Fruit fly (Drosophila melanogaster): ENCODE data around the gene CG32278.
A peak's percentile ranks its signal among the peaks of the same experiment; 100 is the strongest.

Gene CG32278

dm6 chr3L:3143383-3143962, 25.6 kb upstream of the CG32278 start, which contains the start of the genes CG11537 and Alg2:
CG11537 (minus strand) TSS chr3L:3143457.
Alg2 (plus strand) TSS chr3L:3143808.
- peak; percentile 24 for TF ChIP-seq esn (GFP tag; optimal IDR thresholded peaks at IDR 0.05)
- peak; percentile 64 for TF ChIP-seq svp (GFP tag)
- TF ChIP-seq Sox14 (GFP tag; optimal IDR thresholded peaks at IDR 0.05): peak; percentile 40
- peak; percentile 88 for TF ChIP-seq achi (GFP tag; optimal IDR thresholded peaks at IDR 0.05)
- peak; percentile 31 for TF ChIP-seq CG3919 (GFP tag; optimal IDR thresholded peaks at IDR 0.05)
- TF ChIP-seq fd85E (GFP tag; optimal IDR thresholded peaks at IDR 0.05): no peak
- TF ChIP-seq lz (GFP tag; optimal IDR thresholded peaks at IDR 0.05): no peak
- TF ChIP-seq CG31627 (GFP tag; optimal IDR thresholded peaks at IDR 0.05): peak; percentile 15
- no peak for TF ChIP-seq net (GFP tag; optimal IDR thresholded peaks at IDR 0.05)
- TF ChIP-seq CG9139 (GFP tag; optimal IDR thresholded peaks at IDR 0.05): no peak
- TF ChIP-seq vri (GFP tag; optimal IDR thresholded peaks at IDR 0.05): peak; percentile 16
- TF ChIP-seq Ets96B (tag; optimal IDR thresholded peaks at IDR 0.05): peak; percentile 10
- TF ChIP-seq OdsH (GFP tag; optimal IDR thresholded peaks at IDR 0.05): peak; percentile 34
- TF ChIP-seq acj6 (GFP tag; optimal IDR thresholded peaks at IDR 0.05): no peak
- no peak for TF ChIP-seq spab (GFP tag; optimal IDR thresholded peaks at IDR 0.05)
- TF ChIP-seq salr (GFP tag; optimal IDR thresholded peaks at IDR 0.05): peak in 1 of 2 experiments; percentile 7
- peak; percentile 36 for TF ChIP-seq CG3032 (tag; optimal IDR thresholded peaks at IDR 0.05)
- peak in 1 of 2 experiments; percentile 12 for TF ChIP-seq ss (GFP tag; optimal IDR thresholded peaks at IDR 0.05)
- peak; percentile 11 for TF ChIP-seq CG6792 (GFP tag; optimal IDR thresholded peaks at IDR 0.05)
- TF ChIP-seq CG34406 (GFP tag; optimal IDR thresholded peaks at IDR 0.05): peak; percentile 10

dm6 chr3L:3148125-3149059, 20.7 kb upstream of the CG32278 start, which contains the start of the genes Usp5 and BtbVII:
Usp5 (minus strand) TSS chr3L:3148358.
BtbVII (plus strand) TSS chr3L:3148646.
- no peak for TF ChIP-seq CG10631 (GFP tag; optimal IDR thresholded peaks at IDR 0.05)
- peak; percentile 72 for TF ChIP-seq CG31627 (GFP tag; optimal IDR thresholded peaks at IDR 0.05)
- peak; percentile 29 for TF ChIP-seq CG32006 (GFP tag; optimal IDR thresholded peaks at IDR 0.05)
- TF ChIP-seq fd59A (GFP tag; optimal IDR thresholded peaks at IDR 0.05): peak; percentile 20
- TF ChIP-seq Eip75B (GFP tag; optimal IDR thresholded peaks at IDR 0.05): peak; percentile 62
- 0 out of 3 replicates have a peak, but pooled peaks have one; percentile 10 for TF ChIP-seq eg (GFP tag; IDR thresholded peaks at IDR 0.05)
- no peak for TF ChIP-seq Hr4 (GFP tag; optimal IDR thresholded peaks at IDR 0.05)
- TF ChIP-seq CG16779 (tag; optimal IDR thresholded peaks at IDR 0.05): peak; percentile 17
- TF ChIP-seq Met (GFP tag; optimal IDR thresholded peaks at IDR 0.05): peak; percentile 68
- peak; percentile 18 for TF ChIP-seq CG1621 (tag; optimal IDR thresholded peaks at IDR 0.05)
- TF ChIP-seq cyc (GFP tag; optimal IDR thresholded peaks at IDR 0.05): peak; percentile 31
- peak; percentile 48 for TF ChIP-seq CG6792 (GFP tag; optimal IDR thresholded peaks at IDR 0.05)
- peak; percentile 31 for TF ChIP-seq Ets96B (tag; optimal IDR thresholded peaks at IDR 0.05)
- TF ChIP-seq CG8119 (GFP tag; IDR thresholded peaks at IDR 0.05): peak; percentile 36; the same call in 1 of the 3 replicates
- peak; percentile 60 for TF ChIP-seq Sox14 (GFP tag; optimal IDR thresholded peaks at IDR 0.05)
- peak; percentile 91 for TF ChIP-seq Eip78C (GFP tag)
- TF ChIP-seq net (GFP tag; optimal IDR thresholded peaks at IDR 0.05): peak; percentile 51
- TF ChIP-seq Eip93F (GFP tag; optimal IDR thresholded peaks at IDR 0.05): no peak
- TF ChIP-seq CG6276 (GFP tag; optimal IDR thresholded peaks at IDR 0.05): no peak
- TF ChIP-seq CG15336 (GFP tag; IDR thresholded peaks at IDR 0.05): 0 out of 2 replicates have a peak, but pooled peaks have one; percentile 14
- peak; percentile 6 for TF ChIP-seq spab (GFP tag; optimal IDR thresholded peaks at IDR 0.05)
- peak; percentile 79 for TF ChIP-seq lz (GFP tag; optimal IDR thresholded peaks at IDR 0.05)
- TF ChIP-seq OdsH (GFP tag; optimal IDR thresholded peaks at IDR 0.05): no peak
- no peak for TF ChIP-seq CG4318 (GFP tag; optimal IDR thresholded peaks at IDR 0.05)
- peak; percentile 39 for TF ChIP-seq CG3032 (tag; optimal IDR thresholded peaks at IDR 0.05)
- peak; percentile 55 for TF ChIP-seq CG34406 (GFP tag; optimal IDR thresholded peaks at IDR 0.05)
- peak; percentile 81 for TF ChIP-seq svp (GFP tag)
- peak; percentile 70 for TF ChIP-seq acj6 (GFP tag; optimal IDR thresholded peaks at IDR 0.05)
- TF ChIP-seq esn (GFP tag; optimal IDR thresholded peaks at IDR 0.05): peak; percentile 72
- TF ChIP-seq Sox15 (GFP tag; optimal IDR thresholded peaks at IDR 0.05): peak; percentile 6
- TF ChIP-seq vri (GFP tag; optimal IDR thresholded peaks at IDR 0.05): peak; percentile 19
- TF ChIP-seq CG8632 (GFP tag; optimal IDR thresholded peaks at IDR 0.05): no peak
- peak; percentile 52 for TF ChIP-seq achi (GFP tag; optimal IDR thresholded peaks at IDR 0.05)
- peak; percentile 55 for TF ChIP-seq CG6808 (GFP tag; optimal IDR thresholded peaks at IDR 0.05)
- TF ChIP-seq dsx (GFP tag; optimal IDR thresholded peaks at IDR 0.05; ENCODE audit: poor library complexity, severe bottlenecking): peak; percentile 17
- TF ChIP-seq Gug (GFP tag; IDR thresholded peaks at IDR 0.05): peak; percentile 53
- TF ChIP-seq salr (GFP tag; optimal IDR thresholded peaks at IDR 0.05): peak in 1 of 2 experiments; percentile 12
- TF ChIP-seq topi (GFP tag; optimal IDR thresholded peaks at IDR 0.05): peak; percentile 49
- TF ChIP-seq Lpt (GFP tag; optimal IDR thresholded peaks at IDR 0.05): no peak
